Worm (Caenorhabditis elegans): ENCODE data around the gene ZK1127.13.

DNA sequence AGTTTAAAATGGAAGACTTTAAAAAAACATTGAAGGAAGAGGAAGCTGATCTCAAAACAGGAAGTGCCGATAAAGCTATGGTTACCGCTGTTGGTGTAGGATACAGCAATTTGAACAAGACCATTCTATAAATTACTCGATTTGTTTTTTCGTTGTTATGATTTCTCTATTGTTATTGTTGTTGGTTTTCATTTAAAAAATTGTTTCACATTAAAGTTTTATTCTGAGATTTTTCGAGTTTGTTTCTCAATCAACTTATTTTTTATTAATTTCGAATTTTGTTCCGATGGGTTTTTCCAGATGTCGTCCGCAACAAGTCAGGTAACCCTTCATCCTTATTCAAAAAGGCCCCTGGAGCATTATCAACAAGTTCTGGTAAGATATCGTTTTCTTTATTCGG lies 1.3 kb upstream of the ZK1127.13 start, which contains the start of gene ZK1127.12:
- no peak for TF ChIP-seq lin-39 (tag; optimal IDR thresholded peaks at IDR 0.05)
- TF ChIP-seq nhr-28 (tag; optimal IDR thresholded peaks at IDR 0.05): no peak
- TF ChIP-seq ama-1 (optimal IDR thresholded peaks at IDR 0.05): no peak
- TF ChIP-seq nhr-76 (tag; optimal IDR thresholded peaks at IDR 0.05): no peak

Measured in whole organism, L3 larva.